Fruit fly (Drosophila melanogaster): ENCODE data around the gene CG43218.

CG43218 gene

dm6 chr3L:21290336-21290735 lies 32.5 kb downstream of the CG43218 start:
- no peak for TF ChIP-seq CG17801 (GFP tag; optimal IDR thresholded peaks at IDR 0.05; ENCODE audit: partially characterized antibody)

dm6 chr3L:21291055-21291454 lies 33.2 kb downstream of the CG43218 start:
- TF ChIP-seq CG17801 (GFP tag; optimal IDR thresholded peaks at IDR 0.05; ENCODE audit: partially characterized antibody), result no peak

- no peak for TF ChIP-seq CG17801 (GFP tag; optimal IDR thresholded peaks at IDR 0.05; ENCODE audit: partially characterized antibody)
These were observed 34.9 kb downstream of the CG43218 start, which contains the start of gene Cpr78Ca for dm6 chr3L:21292700-21293099. TSS of gene Cpr78Ca (minus strand) at chr3L:21292800.

- no peak for TF ChIP-seq CG17801 (GFP tag; optimal IDR thresholded peaks at IDR 0.05; ENCODE audit: partially characterized antibody)
These were observed 36.4 kb downstream of the CG43218 start, which contains the start of gene Cpr78Cb for dm6 chr3L:21294202-21294601. TSS of gene Cpr78Cb (plus strand) at chr3L:21294492.

- TF ChIP-seq CG17801 (GFP tag; optimal IDR thresholded peaks at IDR 0.05; ENCODE audit: partially characterized antibody), result no peak
These were observed 39.9 kb downstream of the CG43218 start, which contains the start of gene Edg78E for dm6 chr3L:21297703-21298102. TSS of gene Edg78E (minus strand) at chr3L:21297803.

- TF ChIP-seq CG17801 (GFP tag; optimal IDR thresholded peaks at IDR 0.05; ENCODE audit: partially characterized antibody), result no peak
These were observed 40.6 kb downstream of the CG43218 start, which contains the start of gene CG43702 for dm6 chr3L:21298375-21298774. TSS of gene CG43702 (plus strand) at chr3L:21298675.

- no peak for TF ChIP-seq CG17801 (GFP tag; optimal IDR thresholded peaks at IDR 0.05; ENCODE audit: partially characterized antibody)
These were observed 41.4 kb downstream of the CG43218 start for dm6 chr3L:21299203-21299602.

- TF ChIP-seq CG17801 (GFP tag; optimal IDR thresholded peaks at IDR 0.05; ENCODE audit: partially characterized antibody), result no peak
These were observed 42.5 kb downstream of the CG43218 start, which contains the start of gene Cpr78Cc for dm6 chr3L:21300280-21300679. TSS of gene Cpr78Cc (plus strand) at chr3L:21300580.

- no peak for TF ChIP-seq CG17801 (GFP tag; optimal IDR thresholded peaks at IDR 0.05; ENCODE audit: partially characterized antibody)
These were observed 44.1 kb downstream of the CG43218 start for dm6 chr3L:21301737-21302487.

dm6 chr3L:21302493-21302892 lies 44.7 kb downstream of the CG43218 start:
- TF ChIP-seq CG17801 (GFP tag; optimal IDR thresholded peaks at IDR 0.05; ENCODE audit: partially characterized antibody), result no peak

dm6 chr3L:21303659-21304058 lies 45.8 kb downstream of the CG43218 start:
- no peak for TF ChIP-seq CG17801 (GFP tag; optimal IDR thresholded peaks at IDR 0.05; ENCODE audit: partially characterized antibody)

- peak; percentile 100 for TF ChIP-seq CG17801 (GFP tag; optimal IDR thresholded peaks at IDR 0.05; ENCODE audit: partially characterized antibody)
These were observed 46.6 kb downstream of the CG43218 start, which contains the start of the genes CG11309 and CG7632 for dm6 chr3L:21304400-21304799. TSS of gene CG11309 (minus strand) at chr3L:21304658. TSS of gene CG7632 (plus strand) at chr3L:21304697.

All from ovary, adult (tissue).